Worm (Caenorhabditis elegans) whole organism, early embryonic: ENCODE data around the gene K05F1.6.

Experiments used
- B0310.2 ChIP-seq: sonication (generic microtip); optimal IDR thresholded peaks from 2 replicates; lab custom pipeline; 2016; ENCODE audit warnings: mild to moderate bottlenecking, missing genetic modification characterization, missing compliant biosample characterization
- F13C5.2 ChIP-seq: sonication (generic microtip); optimal IDR thresholded peaks from 2 replicates; lab custom pipeline; 2017; ENCODE audit warnings: mild to moderate bottlenecking, missing genetic modification characterization, inconsistent platforms, missing compliant biosample characterization
- aly-1 ChIP-seq: sonication (generic microtip); optimal IDR thresholded peaks from 2 replicates; lab custom pipeline; 2016; ENCODE audit warnings: missing genetic modification characterization, missing compliant biosample characterization
- ama-1 ChIP-seq: fragments of 150-350 bp; optimal IDR thresholded peaks from 2 replicates; lab custom pipeline; 2014
- ceh-13 ChIP-seq: fragments of 200-800 bp; sonication (Bioruptor generic); optimal IDR thresholded peaks from 2 replicates; lab custom pipeline; 2018; ENCODE audit warnings: mild to moderate bottlenecking, missing genetic modification characterization, missing compliant biosample characterization
- ceh-36 ChIP-seq: sonication (generic microtip); optimal IDR thresholded peaks from 2 replicates; lab custom pipeline; 2016; ENCODE audit warnings: missing genetic modification characterization, inconsistent platforms, missing compliant biosample characterization
- ets-7 ChIP-seq: sonication (generic microtip); optimal IDR thresholded peaks from 2 replicates; lab custom pipeline; 2016; ENCODE audit warnings: missing genotype, missing genetic modification characterization, missing compliant biosample characterization
- flt-1 ChIP-seq: fragments of 200-800 bp; sonication (Bioruptor generic); IDR thresholded peaks from 2 replicates; pipeline ENCODE4 v1.3.6; 2022; ENCODE audit warnings: missing genetic modification characterization, missing compliant biosample characterization
- hmbx-1 ChIP-seq: sonication (generic microtip); optimal IDR thresholded peaks from 2 replicates; lab custom pipeline; 2016; ENCODE audit warnings: mild to moderate bottlenecking, missing genetic modification characterization, missing compliant biosample characterization
- hmg-4 ChIP-seq: fragments of 200-800 bp; sonication (Bioruptor generic); optimal IDR thresholded peaks from 2 replicates; lab custom pipeline; 2018; ENCODE audit warnings: mild to moderate bottlenecking, missing genetic modification characterization, missing compliant biosample characterization
- hnd-1 ChIP-seq: sonication (generic microtip); optimal IDR thresholded peaks from 2 replicates; lab custom pipeline; 2016; ENCODE audit warnings: missing genetic modification characterization, missing compliant biosample characterization
- pes-1 ChIP-seq: fragments of 200-800 bp; sonication (Bioruptor generic); IDR thresholded peaks from 2 replicates; pipeline ENCODE4 v1.3.6; 2022; ENCODE audit warnings: missing genetic modification reagents, missing genetic modification characterization, missing compliant biosample characterization
- scrt-1 ChIP-seq: fragments of 200-800 bp; sonication (Bioruptor generic); IDR thresholded peaks from 2 replicates; pipeline ENCODE4 v1.3.6; 2022; ENCODE audit warnings: missing genetic modification characterization, missing compliant biosample characterization
- sea-1 ChIP-seq: fragments of 200-800 bp; sonication (Bioruptor generic); conservative IDR thresholded peaks from 2 replicates; pipeline ENCODE4 v1.3.6; 2022; ENCODE audit warnings: missing genetic modification characterization, missing compliant biosample characterization
- tbx-11 ChIP-seq: fragments of 200-800 bp; sonication (Bioruptor generic); IDR thresholded peaks from 2 replicates; pipeline ENCODE4 v1.3.6; 2022; ENCODE audit warnings: missing genetic modification characterization, missing compliant biosample characterization
- tbx-37 ChIP-seq: fragments of 200-800 bp; sonication (Bioruptor generic); conservative IDR thresholded peaks from 2 replicates; pipeline ENCODE4 v1.3.6; 2022; ENCODE audit warnings: missing genetic modification reagents, missing genetic modification characterization, missing compliant biosample characterization
- tra-4 ChIP-seq: sonication (generic microtip); optimal IDR thresholded peaks from 2 replicates; lab custom pipeline; 2017; ENCODE audit warnings: missing genetic modification characterization, missing compliant biosample characterization

The K05F1.6 gene

DNA sequence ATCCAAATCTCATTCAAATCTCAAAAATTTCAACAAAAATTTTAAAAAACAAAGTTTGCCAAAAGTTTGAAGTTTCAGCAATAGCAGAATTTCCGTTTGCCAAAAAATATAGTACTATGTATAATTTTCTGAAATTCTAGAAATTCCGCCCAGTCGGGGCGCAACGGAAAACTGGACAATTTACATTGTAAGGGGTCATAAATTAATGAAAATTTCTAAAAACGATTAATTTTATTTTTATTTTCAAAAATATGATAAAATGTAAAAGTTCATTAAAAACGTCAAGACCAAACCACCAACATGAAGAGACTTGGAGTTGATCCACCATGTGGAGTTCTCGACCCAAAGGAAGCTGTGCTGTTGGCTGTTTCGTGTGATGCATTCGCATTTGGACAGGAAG, 36.0 kb downstream of the K05F1.6 start, which contains the start of gene ZK1248.4:
Gene ZK1248.4 (plus strand): TSS at position 301 of the 400 bp plus-strand sequence.
- no peak for TF ChIP-seq ama-1
- no peak for TF ChIP-seq ets-7 (tag; lab: Kevin White, UChicago)
- TF ChIP-seq hmbx-1 = no peak
- TF ChIP-seq B0310.2 (tag; lab: Kevin White, UChicago) = no peak
- TF ChIP-seq ceh-36 = no peak
- TF ChIP-seq F13C5.2 (tag; lab: Kevin White, UChicago) = no peak
- no peak for TF ChIP-seq hnd-1
- no peak for TF ChIP-seq tra-4
- no peak for TF ChIP-seq hmg-4 (GFP tag; lab: Kevin White, UChicago)
- TF ChIP-seq pes-1 = no peak

DNA sequence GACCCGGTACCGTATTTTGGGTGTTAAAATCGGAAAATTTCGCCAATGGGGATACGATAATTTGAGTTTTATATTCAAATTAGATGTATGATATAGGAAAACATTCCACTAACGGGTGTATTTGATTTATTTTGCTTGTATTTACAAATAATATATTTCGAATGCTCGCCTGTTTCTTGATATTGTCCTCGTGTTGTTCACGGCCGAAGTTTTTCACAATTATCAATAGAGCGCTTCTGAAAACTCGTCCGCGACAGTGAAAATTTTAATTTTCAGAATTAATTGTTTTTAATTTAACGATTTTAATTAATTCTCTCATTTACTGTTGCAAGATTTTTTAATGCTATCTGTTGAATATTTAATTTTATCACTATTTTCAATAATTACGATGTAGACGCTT, 37.3 kb downstream of the K05F1.6 start:
- no peak for TF ChIP-seq F13C5.2 (tag; lab: Kevin White, UChicago)
- no peak for TF ChIP-seq tbx-37 (GFP tag; lab: Robert Waterston, UW)
- TF ChIP-seq aly-1 = no peak

DNA sequence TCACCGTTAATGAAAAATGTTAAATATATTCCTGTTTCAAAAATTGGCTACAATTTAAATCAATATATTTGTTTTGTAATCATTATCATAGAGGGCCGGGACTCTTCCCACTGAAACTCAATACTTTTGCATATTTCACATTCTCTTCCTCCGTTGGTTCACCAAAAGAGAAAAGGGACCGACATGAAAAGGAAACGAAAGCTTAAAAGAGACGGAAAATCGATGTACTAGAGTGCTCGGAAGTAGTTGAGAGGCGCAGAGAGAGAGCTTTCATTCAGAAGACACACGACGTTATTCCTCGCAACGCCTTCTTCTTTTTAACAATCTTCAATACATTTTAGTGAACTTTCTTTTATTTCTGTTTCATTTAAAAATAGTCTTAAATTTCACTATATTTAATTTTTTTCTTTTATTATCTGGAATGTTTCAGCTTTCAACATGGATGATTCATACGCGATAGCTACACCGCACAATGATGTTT, 38.0 kb downstream of the K05F1.6 start, which contains the start of gene ehs-1:
Gene ehs-1 (plus strand): TSS at position 431 of the 481 bp plus-strand sequence.
- TF ChIP-seq B0310.2 (tag; lab: Kevin White, UChicago) (no peak), F13C5.2 (tag; lab: Kevin White, UChicago) (no peak), tbx-37 (GFP tag; lab: Robert Waterston, UW) (no peak), sea-1 (GFP tag; lab: Robert Waterston, UW) (no peak), scrt-1 (no peak), tbx-11 (GFP tag; lab: Robert Waterston, UW) (no peak), hmg-4 (GFP tag; lab: Kevin White, UChicago) (no peak), tra-4 (no peak), ceh-13 (GFP tag; lab: Kevin White, UChicago) (no peak), hnd-1 (no peak), hmbx-1 (no peak), flt-1 (GFP tag; lab: Robert Waterston, UW) (no peak), aly-1 (no peak), pes-1 (no peak), ets-7 (tag; lab: Kevin White, UChicago) (no peak), ceh-36 (no peak), ama-1 (no peak)

DNA sequence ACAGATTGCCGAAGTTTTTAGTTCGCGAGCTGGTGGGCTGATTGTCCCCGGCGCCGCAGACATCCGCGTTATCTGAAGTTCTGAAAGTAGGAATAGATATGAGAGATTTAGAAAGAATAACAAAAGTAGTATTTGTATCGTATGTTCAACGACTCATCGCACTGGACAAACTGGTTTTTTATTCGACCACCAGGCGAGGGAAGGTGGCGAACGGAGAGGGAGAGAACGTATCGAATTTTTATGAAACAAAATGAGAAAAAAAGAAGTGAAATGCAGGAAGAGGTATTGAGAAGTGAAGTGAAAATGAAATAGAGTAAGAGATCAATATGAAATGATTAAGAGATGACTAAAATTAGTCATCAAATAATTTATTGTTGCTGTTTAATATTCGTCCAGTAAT, 45.0 kb downstream of the K05F1.6 start, which contains the start of gene tbc-2:
Gene tbc-2 (minus strand): TSS at position 80 of the 400 bp plus-strand sequence.
- no peak for TF ChIP-seq tbx-11 (GFP tag; lab: Robert Waterston, UW)
- no peak for TF ChIP-seq scrt-1
- TF ChIP-seq F13C5.2 (tag; lab: Kevin White, UChicago) = no peak
- TF ChIP-seq ceh-36 = no peak
- no peak for TF ChIP-seq hmg-4 (GFP tag; lab: Kevin White, UChicago)
- no peak for TF ChIP-seq pes-1
- no peak for TF ChIP-seq ama-1
- TF ChIP-seq tbx-37 (GFP tag; lab: Robert Waterston, UW) = no peak
- no peak for TF ChIP-seq B0310.2 (tag; lab: Kevin White, UChicago)
- TF ChIP-seq ceh-13 (GFP tag; lab: Kevin White, UChicago) = no peak
- TF ChIP-seq tra-4 = no peak
- TF ChIP-seq hnd-1 = no peak
- TF ChIP-seq hmbx-1 = no peak
- no peak for TF ChIP-seq ets-7 (tag; lab: Kevin White, UChicago)
- no peak for TF ChIP-seq flt-1 (GFP tag; lab: Robert Waterston, UW)
- no peak for TF ChIP-seq sea-1 (GFP tag; lab: Robert Waterston, UW)
- TF ChIP-seq aly-1 = no peak

DNA sequence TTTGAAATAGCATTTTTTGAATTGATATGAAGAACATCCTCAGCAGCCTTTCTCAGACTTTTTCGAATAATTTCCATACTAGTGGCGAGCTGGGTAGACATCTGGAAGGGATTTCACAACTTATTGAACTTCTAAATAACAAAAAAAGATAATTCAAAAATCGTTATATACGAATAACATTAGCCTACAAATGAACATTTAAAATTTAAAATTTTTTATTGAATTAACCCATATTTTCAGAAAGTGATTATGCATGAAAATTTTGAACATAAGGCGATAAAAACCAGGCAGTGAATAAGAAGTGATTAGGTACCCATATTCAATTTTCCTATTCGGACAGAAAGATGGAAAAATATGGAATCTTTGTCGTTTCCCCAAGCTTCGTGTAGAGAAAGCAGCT, 46.2 kb downstream of the K05F1.6 start, which contains the start of gene ZK1248.11:
Gene ZK1248.11 (minus strand): TSS at position 101 of the 400 bp plus-strand sequence.
- TF ChIP-seq ceh-13 (GFP tag; lab: Kevin White, UChicago) (no peak), ama-1 (no peak), aly-1 (no peak), ceh-36 (no peak), tbx-11 (GFP tag; lab: Robert Waterston, UW) (no peak), sea-1 (GFP tag; lab: Robert Waterston, UW) (no peak), pes-1 (no peak), tbx-37 (GFP tag; lab: Robert Waterston, UW) (no peak)

DNA sequence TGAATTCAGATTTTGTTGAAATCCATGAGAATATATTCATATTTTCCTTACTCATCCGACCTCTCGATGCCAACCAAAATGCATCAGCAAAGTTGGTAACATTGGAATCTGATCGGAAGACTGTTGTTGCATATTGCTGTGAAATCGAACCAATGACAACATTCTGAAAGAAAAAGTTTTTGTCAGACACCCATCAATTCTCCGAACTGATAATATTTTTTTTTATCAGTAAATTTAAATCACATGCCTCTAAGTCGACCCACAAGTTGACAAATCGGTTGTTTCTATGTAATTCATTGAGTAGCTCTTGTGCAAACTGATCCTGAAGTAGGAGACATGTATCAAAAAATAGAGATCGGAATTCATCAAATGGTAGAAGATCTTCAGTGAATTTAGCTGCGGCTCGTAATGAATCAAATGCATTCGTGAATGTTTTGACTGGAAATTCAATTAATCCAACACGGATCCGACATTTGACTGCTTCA, 47.7 kb downstream of the K05F1.6 start, which contains the start of gene col-74:
Gene col-74 (plus strand): TSS at position 435 of the 485 bp plus-strand sequence.
- no peak for TF ChIP-seq hmg-4 (GFP tag; lab: Kevin White, UChicago)
- TF ChIP-seq tbx-37 (GFP tag; lab: Robert Waterston, UW) = no peak
- TF ChIP-seq sea-1 (GFP tag; lab: Robert Waterston, UW) = no peak
- TF ChIP-seq F13C5.2 (tag; lab: Kevin White, UChicago) = no peak
- TF ChIP-seq pes-1 = no peak
- no peak for TF ChIP-seq ceh-13 (GFP tag; lab: Kevin White, UChicago)
- no peak for TF ChIP-seq ama-1
- TF ChIP-seq ets-7 (tag; lab: Kevin White, UChicago) = no peak
- TF ChIP-seq scrt-1 = no peak
- no peak for TF ChIP-seq hmbx-1
- TF ChIP-seq tra-4 = no peak
- TF ChIP-seq flt-1 (GFP tag; lab: Robert Waterston, UW) = no peak
- TF ChIP-seq ceh-36 = no peak
- no peak for TF ChIP-seq hnd-1
- TF ChIP-seq B0310.2 (tag; lab: Kevin White, UChicago) = no peak
- no peak for TF ChIP-seq aly-1
- TF ChIP-seq tbx-11 (GFP tag; lab: Robert Waterston, UW) = no peak

DNA sequence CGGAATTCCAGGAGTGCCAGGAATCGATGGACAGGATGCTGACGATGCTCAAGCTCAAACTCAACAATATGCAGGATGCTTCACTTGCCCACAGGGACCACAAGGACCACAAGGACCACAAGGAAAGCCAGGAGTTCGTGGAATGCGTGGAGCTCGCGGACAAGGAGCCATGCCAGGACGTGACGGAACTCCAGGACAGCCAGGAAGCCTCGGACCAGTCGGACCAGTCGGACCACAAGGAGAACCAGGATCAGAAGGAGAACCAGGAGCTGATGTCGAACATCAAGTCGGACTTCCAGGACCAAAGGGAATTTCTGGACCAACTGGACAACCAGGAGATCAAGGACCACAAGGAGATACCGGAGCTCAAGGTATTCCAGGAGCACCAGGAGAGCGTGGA, 49.1 kb downstream of the K05F1.6 start:
- no peak for TF ChIP-seq ceh-36
- no peak for TF ChIP-seq scrt-1
- no peak for TF ChIP-seq hmbx-1
- TF ChIP-seq B0310.2 (tag; lab: Kevin White, UChicago) = no peak
- TF ChIP-seq ets-7 (tag; lab: Kevin White, UChicago) = no peak
- TF ChIP-seq hnd-1 = no peak
- TF ChIP-seq flt-1 (GFP tag; lab: Robert Waterston, UW) = no peak
- TF ChIP-seq pes-1 = no peak
- TF ChIP-seq tra-4 = no peak
- no peak for TF ChIP-seq ceh-13 (GFP tag; lab: Kevin White, UChicago)
- TF ChIP-seq ama-1 = no peak

DNA sequence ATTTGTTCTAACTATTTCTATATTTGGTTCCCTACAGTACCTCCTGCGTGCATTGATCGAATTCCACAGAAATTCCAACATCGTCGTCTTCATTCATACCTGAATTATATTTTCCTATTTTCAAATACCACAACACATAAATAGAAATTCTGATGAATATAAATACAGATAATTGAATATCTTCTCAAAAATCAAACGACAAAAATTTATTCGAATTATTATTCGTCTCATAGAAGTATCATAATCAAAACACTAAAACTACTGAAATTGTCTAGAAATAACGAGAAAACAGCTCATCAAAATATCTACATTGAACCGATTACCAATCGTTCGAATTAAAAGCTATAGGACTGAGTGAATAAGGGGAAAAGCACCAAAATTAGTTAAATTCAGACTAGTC, 50.8 kb downstream of the K05F1.6 start, which contains the start of gene gtap-1:
Gene gtap-1 (minus strand): TSS at position 101 of the 400 bp plus-strand sequence.
- TF ChIP-seq hmbx-1 (no peak), tbx-11 (GFP tag; lab: Robert Waterston, UW) (no peak), aly-1 (no peak), flt-1 (GFP tag; lab: Robert Waterston, UW) (no peak), ama-1 (no peak), pes-1 (no peak), tra-4 (no peak)
